Worm (Caenorhabditis elegans) whole organism, L3 larva: ENCODE data around the gene lon-8.
A peak's percentile ranks its signal among the peaks of the same experiment; 100 is the strongest.

Experiments
- R02D3.7 ChIP-seq: fragments of 150-350 bp; optimal IDR thresholded peaks from 2 replicates; lab custom pipeline; 2014; ENCODE audit warnings: missing biosample characterization, missing genetic modification characterization
- ZK546.5 ChIP-seq: sonication (generic microtip); optimal IDR thresholded peaks from 2 replicates; lab custom pipeline; 2017; ENCODE audit warnings: missing biosample characterization, missing genetic modification characterization
- aly-2 ChIP-seq: fragments of 150-350 bp; optimal IDR thresholded peaks from 2 replicates; lab custom pipeline; 2014; ENCODE audit warnings: missing biosample characterization, missing genetic modification characterization
- ama-1 ChIP-seq: fragments of 150-350 bp; optimal IDR thresholded peaks from 2 replicates; lab custom pipeline; 2018
- ceh-16 ChIP-seq: sonication (generic microtip); optimal IDR thresholded peaks from 2 replicates; lab custom pipeline; 2017; ENCODE audit warnings: missing biosample characterization, missing genetic modification characterization
- ceh-28 ChIP-seq: fragments of 150-350 bp; optimal IDR thresholded peaks from 2 replicates; lab custom pipeline; 2014; ENCODE audit warnings: missing biosample characterization, missing genetic modification reagents, missing genetic modification characterization
- ceh-82 ChIP-seq: fragments of 150-350 bp; optimal IDR thresholded peaks from 2 replicates; lab custom pipeline; 2014; ENCODE audit warnings: missing biosample characterization, missing genetic modification characterization
- ceh-9 ChIP-seq: sonication (generic microtip); optimal IDR thresholded peaks from 2 replicates; lab custom pipeline; 2018; ENCODE audit warnings: missing biosample characterization, missing genetic modification characterization
- daf-12 ChIP-seq: fragments of 150-350 bp; optimal IDR thresholded peaks from 2 replicates; lab custom pipeline; 2014; ENCODE audit warnings: missing biosample characterization, missing genetic modification reagents, missing genetic modification characterization
- egl-27 ChIP-seq: sonication (generic microtip); optimal IDR thresholded peaks from 4 replicates; lab custom pipeline; 2017; ENCODE audit warnings: missing biosample characterization, missing genetic modification reagents, missing genetic modification characterization
- egl-5 ChIP-seq: fragments of 150-350 bp; optimal IDR thresholded peaks from 2 replicates; lab custom pipeline; 2017; ENCODE audit warnings: missing biosample characterization, missing genetic modification reagents, missing genetic modification characterization, inconsistent platforms
- elt-1 ChIP-seq: fragments of 150-350 bp; optimal IDR thresholded peaks from 2 replicates; lab custom pipeline; 2014; ENCODE audit warnings: missing biosample characterization, missing genetic modification characterization
- elt-2 ChIP-seq: sonication (generic microtip); optimal IDR thresholded peaks from 2 replicates; lab custom pipeline; 2016; ENCODE audit warnings: missing genetic modification reagents, mild to moderate bottlenecking, missing genetic modification characterization, missing compliant biosample characterization
- elt-3 ChIP-seq, 3 experiments: fragments of 150-350 bp in 1 of 3; sonication (generic microtip) in 2 of 3; optimal IDR thresholded peaks; 2 replicates in 2 of 3; 4 replicates in 1 of 3; lab custom pipeline; 2014 to 2017; ENCODE audit warnings: missing biosample characterization in 3 of 3, missing genetic modification characterization in 3 of 3
- eor-1 ChIP-seq, 2 experiments: fragments of 150-350 bp; optimal IDR thresholded peaks; 2 replicates each; lab custom pipeline; 2014 to 2018; ENCODE audit warnings: missing biosample characterization in 2 of 2, missing genetic modification characterization in 2 of 2
- fkh-10 ChIP-seq: sonication (generic microtip); optimal IDR thresholded peaks from 2 replicates; lab custom pipeline; 2017; ENCODE audit warnings: missing biosample characterization, missing genetic modification reagents, missing genetic modification characterization
- fkh-2 ChIP-seq: fragments of 150-350 bp; optimal IDR thresholded peaks from 2 replicates; lab custom pipeline; 2014; ENCODE audit warnings: missing biosample characterization, missing genetic modification reagents, missing genetic modification characterization
- fos-1 ChIP-seq: fragments of 150-350 bp; optimal IDR thresholded peaks from 2 replicates; lab custom pipeline; 2014; ENCODE audit warnings: missing biosample characterization, missing genetic modification characterization
- hmg-11 ChIP-seq: sonication (generic microtip); optimal IDR thresholded peaks from 2 replicates; lab custom pipeline; 2016; ENCODE audit warnings: missing genetic modification characterization, missing compliant biosample characterization
- jun-1 ChIP-seq: fragments of 150-350 bp; optimal IDR thresholded peaks from 2 replicates; lab custom pipeline; 2014; ENCODE audit warnings: missing biosample characterization, missing genetic modification reagents, missing genetic modification characterization
- lin-15B ChIP-seq: fragments of 150-350 bp; optimal IDR thresholded peaks from 2 replicates; lab custom pipeline; 2014; ENCODE audit warnings: missing biosample characterization, missing genetic modification characterization
- lin-39 ChIP-seq: fragments of 150-350 bp; optimal IDR thresholded peaks from 2 replicates; lab custom pipeline; 2018; ENCODE audit warnings: missing biosample characterization, missing genetic modification reagents, missing genetic modification characterization
- lsy-12 ChIP-seq: sonication (generic microtip); optimal IDR thresholded peaks from 2 replicates; lab custom pipeline; 2016; ENCODE audit warnings: mild to moderate bottlenecking, missing genetic modification characterization, missing compliant biosample characterization
- mdl-1 ChIP-seq: fragments of 150-350 bp; optimal IDR thresholded peaks from 2 replicates; lab custom pipeline; 2014; ENCODE audit warnings: missing biosample characterization, missing genetic modification characterization
- mml-1 ChIP-seq: fragments of 150-350 bp; sonication (generic microtip); optimal IDR thresholded peaks from 3 replicates; lab custom pipeline; 2014; ENCODE audit warnings: missing biosample characterization, missing genetic modification characterization
- nfya-1 ChIP-seq: sonication (generic microtip); optimal IDR thresholded peaks from 2 replicates; lab custom pipeline; 2017; ENCODE audit warnings: missing genetic modification characterization, mild to moderate bottlenecking, missing compliant biosample characterization, antibody characterized with exemption, moderate library complexity; ENCODE audit not compliant: insufficient read depth
- nhr-11 ChIP-seq: fragments of 150-350 bp; optimal IDR thresholded peaks from 2 replicates; lab custom pipeline; 2014; ENCODE audit warnings: missing biosample characterization, missing genetic modification characterization
- nhr-12 ChIP-seq: fragments of 150-350 bp; optimal IDR thresholded peaks from 2 replicates; lab custom pipeline; 2014; ENCODE audit warnings: missing biosample characterization, missing genetic modification characterization
- nhr-23 ChIP-seq: fragments of 150-350 bp; optimal IDR thresholded peaks from 2 replicates; lab custom pipeline; 2014; ENCODE audit warnings: missing biosample characterization, missing genetic modification reagents, missing genetic modification characterization
- nhr-237 ChIP-seq: fragments of 150-350 bp; optimal IDR thresholded peaks from 2 replicates; lab custom pipeline; 2014; ENCODE audit warnings: missing biosample characterization, missing genetic modification characterization
- nhr-25 ChIP-seq: sonication (generic microtip); optimal IDR thresholded peaks from 2 replicates; lab custom pipeline; 2017; ENCODE audit warnings: missing biosample characterization, missing genetic modification characterization
- nhr-28 ChIP-seq: fragments of 150-350 bp; optimal IDR thresholded peaks from 2 replicates; lab custom pipeline; 2014; ENCODE audit warnings: missing biosample characterization, missing genetic modification characterization
- nhr-43 ChIP-seq: sonication (generic microtip); optimal IDR thresholded peaks from 2 replicates; lab custom pipeline; 2016; ENCODE audit warnings: mild to moderate bottlenecking, missing genetic modification characterization, missing compliant biosample characterization; ENCODE audit not compliant: poor library complexity, severe bottlenecking
- nhr-67 ChIP-seq: fragments of 150-350 bp; optimal IDR thresholded peaks from 2 replicates; lab custom pipeline; 2014; ENCODE audit warnings: missing biosample characterization, missing genetic modification characterization
- nhr-76 ChIP-seq: fragments of 150-350 bp; sonication (generic microtip); optimal IDR thresholded peaks from 5 replicates; lab custom pipeline; 2014; ENCODE audit warnings: missing biosample characterization, missing genetic modification characterization
- nhr-77 ChIP-seq: fragments of 150-350 bp; optimal IDR thresholded peaks from 2 replicates; lab custom pipeline; 2014; ENCODE audit warnings: missing biosample characterization, missing genetic modification characterization
- pha-4 ChIP-seq: fragments of 150-350 bp; optimal IDR thresholded peaks from 2 replicates; lab custom pipeline; 2014; ENCODE audit warnings: missing biosample characterization, missing genetic modification reagents, missing genetic modification characterization
- pqm-1 ChIP-seq: fragments of 150-350 bp; optimal IDR thresholded peaks from 2 replicates; lab custom pipeline; 2017; ENCODE audit warnings: missing biosample characterization, missing genetic modification characterization, inconsistent platforms
- sea-2 ChIP-seq: fragments of 150-350 bp; sonication (generic microtip); optimal IDR thresholded peaks from 4 replicates; lab custom pipeline; 2014; ENCODE audit warnings: missing biosample characterization, missing genetic modification reagents, missing genetic modification characterization
- skn-1 ChIP-seq: fragments of 150-350 bp; optimal IDR thresholded peaks from 2 replicates; lab custom pipeline; 2014; ENCODE audit warnings: missing biosample characterization, missing genetic modification characterization
- snpc-4 ChIP-seq: fragments of 150-350 bp; optimal IDR thresholded peaks from 2 replicates; lab custom pipeline; 2014; ENCODE audit warnings: missing biosample characterization, missing genetic modification characterization
- tbx-2 ChIP-seq: sonication (generic microtip); optimal IDR thresholded peaks from 2 replicates; lab custom pipeline; 2016; ENCODE audit warnings: mild to moderate bottlenecking, missing genetic modification characterization, missing compliant biosample characterization
- unc-39 ChIP-seq: sonication (generic microtip); optimal IDR thresholded peaks from 4 replicates; lab custom pipeline; 2017; ENCODE audit warnings: missing biosample characterization, missing genetic modification characterization
- unc-62 ChIP-seq: fragments of 150-350 bp; sonication (generic microtip); optimal IDR thresholded peaks from 4 replicates; lab custom pipeline; 2014; ENCODE audit warnings: missing biosample characterization, missing genetic modification reagents, missing genetic modification characterization
- zag-1 ChIP-seq: fragments of 150-350 bp; optimal IDR thresholded peaks from 2 replicates; lab custom pipeline; 2014; ENCODE audit warnings: missing biosample characterization, missing genetic modification characterization
- ztf-11 ChIP-seq: fragments of 150-350 bp; optimal IDR thresholded peaks from 2 replicates; lab custom pipeline; 2014; ENCODE audit warnings: missing biosample characterization, missing genetic modification characterization
- ztf-4 ChIP-seq: fragments of 150-350 bp; optimal IDR thresholded peaks from 2 replicates; lab custom pipeline; 2014; ENCODE audit warnings: missing biosample characterization, missing genetic modification characterization

Gene lon-8

DNA sequence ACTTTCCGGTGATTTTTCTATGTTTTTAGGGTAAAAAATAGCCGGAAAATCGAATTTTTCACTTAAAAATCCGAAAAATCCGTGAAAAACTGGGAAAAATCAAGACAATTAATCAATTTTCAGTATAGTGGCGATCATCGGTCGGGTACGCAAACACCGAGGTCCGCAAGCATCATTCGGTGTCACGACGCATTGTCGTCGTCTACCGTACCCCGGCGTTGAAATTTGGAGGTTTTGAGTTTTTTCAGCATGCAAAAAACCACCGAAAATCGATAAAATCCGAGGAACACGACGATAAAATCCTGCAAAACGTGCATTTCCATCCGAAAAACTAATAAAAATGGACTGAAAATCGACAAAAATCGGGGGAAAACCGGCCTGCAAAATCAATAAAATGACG is 19.4 kb downstream of the lon-8 start:
- TF ChIP-seq fos-1 (tag; lab: Kevin White, UChicago) (no peak), R02D3.7 (tag; lab: Kevin White, UChicago) (no peak), snpc-4 (tag; lab: Kevin White, UChicago) (no peak), nhr-25 (tag; lab: Kevin White, UChicago) (peak; percentile 1), nhr-67 (tag; lab: Kevin White, UChicago) (no peak), nhr-23 (tag; lab: Kevin White, UChicago) (no peak), ZK546.5 (no peak), lin-15B (peak; percentile 56), ceh-9 (no peak), egl-27 (tag; lab: Kevin White, UChicago) (no peak), unc-39 (tag; lab: Kevin White, UChicago) (no peak), elt-2 (tag; lab: Kevin White, UChicago) (peak; percentile 18), mdl-1 (tag; lab: Kevin White, UChicago) (no peak), mml-1 (tag; lab: Kevin White, UChicago) (no peak), nhr-76 (no peak), fkh-2 (tag; lab: Kevin White, UChicago) (no peak), lin-39 (peak; percentile 27), nhr-11 (tag; lab: Kevin White, UChicago) (no peak), ztf-4 (tag; lab: Kevin White, UChicago) (no peak), eor-1 (tag; optimal IDR thresholded peaks at IDR 0.05; lab: Kevin White, UChicago) (no peak), sea-2 (no peak), pqm-1 (tag; lab: Kevin White, UChicago) (no peak), nhr-77 (tag; lab: Kevin White, UChicago) (no peak), zag-1 (tag; lab: Kevin White, UChicago) (no peak), tbx-2 (tag; lab: Kevin White, UChicago) (no peak), ztf-11 (tag; lab: Kevin White, UChicago) (no peak), elt-3 (tag; optimal IDR thresholded peaks at IDR 0.05; lab: Kevin White, UChicago) (no peak), ceh-82 (no peak), egl-5 (tag; lab: Kevin White, UChicago) (peak; percentile 3), pha-4 (tag; lab: Kevin White, UChicago) (peak; percentile 25), nhr-28 (tag; lab: Kevin White, UChicago) (no peak), nhr-43 (tag; lab: Kevin White, UChicago) (no peak), nhr-237 (tag; lab: Kevin White, UChicago) (no peak), fkh-10 (GFP tag; lab: Kevin White, UChicago) (no peak), skn-1 (tag; lab: Kevin White, UChicago) (peak; percentile 9), daf-12 (tag; lab: Kevin White, UChicago) (no peak), unc-62 (GFP tag; lab: Kevin White, UChicago) (no peak), hmg-11 (peak; percentile 79), ceh-28 (tag; lab: Kevin White, UChicago) (peak; percentile 59), nhr-12 (tag; lab: Kevin White, UChicago) (no peak), ceh-16 (tag; lab: Kevin White, UChicago) (no peak), ama-1 (lab: Kevin White, UChicago) (no peak), lsy-12 (no peak), nfya-1 (tag; lab: Kevin White, UChicago) (peak; percentile 57), jun-1 (peak; percentile 30), elt-1 (tag; lab: Kevin White, UChicago) (no peak), aly-2 (tag; lab: Kevin White, UChicago) (no peak)
